Fruit fly (Drosophila melanogaster): ENCODE data around the gene Ilp8.
A peak's percentile ranks its signal among the peaks of the same experiment; 100 is the strongest.

Gene Ilp8

DNA sequence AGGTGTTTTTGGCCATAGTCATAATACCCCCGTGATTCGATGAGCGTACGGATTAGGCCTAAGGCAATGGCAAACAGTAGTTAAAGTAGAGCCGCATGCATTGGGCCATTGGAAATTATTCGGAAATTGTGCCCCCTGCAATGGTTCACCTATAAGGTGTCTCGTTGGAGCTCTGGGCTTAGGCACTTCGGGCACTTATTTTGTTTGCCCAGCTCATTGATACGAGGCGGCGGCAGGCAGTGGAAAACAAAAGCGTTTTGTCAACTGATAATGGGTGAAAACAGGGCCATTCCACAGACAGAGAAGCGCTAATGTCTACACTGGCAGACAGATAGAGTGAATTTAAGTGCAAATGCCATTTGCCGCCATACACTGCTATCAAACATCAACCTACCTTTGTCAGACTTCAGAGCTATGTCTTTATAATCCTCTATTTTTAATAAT, 25.6 kb downstream of the Ilp8 start (continued):
- no peak for TF ChIP-seq CG14965 (GFP tag; optimal IDR thresholded peaks at IDR 0.05; ENCODE audit: borderline replicate concordance)
- TF ChIP-seq CG12071 (GFP tag; optimal IDR thresholded peaks at IDR 0.05), result peak; percentile 34
- no peak for TF ChIP-seq Kr (GFP tag; optimal IDR thresholded peaks at IDR 0.05)
- no peak for TF ChIP-seq CG31365 (tag; optimal IDR thresholded peaks at IDR 0.05)
- TF ChIP-seq psq (GFP tag; optimal IDR thresholded peaks at IDR 0.05), result no peak
- TF ChIP-seq CG12299 (tag; optimal IDR thresholded peaks at IDR 0.05), result no peak
- no peak for TF ChIP-seq CG33557 (GFP tag; optimal IDR thresholded peaks at IDR 0.05)
- TF ChIP-seq gcm2 (GFP tag; optimal IDR thresholded peaks at IDR 0.05), result no peak
- TF ChIP-seq CG31388 (GFP tag; optimal IDR thresholded peaks at IDR 0.05), result no peak
- peak; percentile 41; the same call in 1 of the 2 replicates for TF ChIP-seq CG32532 (GFP tag; IDR thresholded peaks at IDR 0.05)
- TF ChIP-seq CG7987 (GFP tag; optimal IDR thresholded peaks at IDR 0.05), result peak; percentile 40
- no peak for TF ChIP-seq fd102C (GFP tag; optimal IDR thresholded peaks at IDR 0.05)
- no peak for TF ChIP-seq lov (optimal IDR thresholded peaks at IDR 0.05)
- no peak for TF ChIP-seq lov (GFP tag; IDR thresholded peaks at IDR 0.05)
- 0 out of 3 replicates have a peak, but pooled peaks have one; percentile 46 for TF ChIP-seq Dbx (GFP tag; IDR thresholded peaks at IDR 0.05)
- no peak for TF ChIP-seq Dad (GFP tag; optimal IDR thresholded peaks at IDR 0.05)
- TF ChIP-seq Opbp (GFP tag; IDR thresholded peaks at IDR 0.05; ENCODE audit: partially characterized antibody), result no peak
- TF ChIP-seq CG31224 (GFP tag; IDR thresholded peaks at IDR 0.05), result no peak
- peak; percentile 28; the same call in 1 of the 3 replicates for TF ChIP-seq CG11456 (GFP tag; IDR thresholded peaks at IDR 0.05)
- 0 out of 2 replicates have a peak, but pooled peaks have one; percentile 25 for TF ChIP-seq cas (GFP tag; IDR thresholded peaks at IDR 0.05)
- no peak for TF ChIP-seq D (optimal IDR thresholded peaks at IDR 0.05)
- no peak for TF ChIP-seq D (GFP tag; optimal IDR thresholded peaks at IDR 0.05)
- no peak for TF ChIP-seq Optix (GFP tag; IDR thresholded peaks at IDR 0.05)
- TF ChIP-seq CG7928 (GFP tag; optimal IDR thresholded peaks at IDR 0.05), result peak; percentile 14
- TF ChIP-seq CG2875 (GFP tag; optimal IDR thresholded peaks at IDR 0.05), result no peak
- no peak for TF ChIP-seq CG17802 (tag; optimal IDR thresholded peaks at IDR 0.05)
- TF ChIP-seq CG1529 (GFP tag; optimal IDR thresholded peaks at IDR 0.05), result no peak
- no peak for TF ChIP-seq CG12942 (GFP tag; optimal IDR thresholded peaks at IDR 0.05)
- no peak for TF ChIP-seq knrl (GFP tag; IDR thresholded peaks at IDR 0.05; ENCODE audit: partially characterized antibody)
- no peak for TF ChIP-seq Rx (GFP tag; IDR thresholded peaks at IDR 0.05)
- no peak for TF ChIP-seq CG12236 (GFP tag; optimal IDR thresholded peaks at IDR 0.05)
- 0 out of 2 replicates have a peak, but pooled peaks have one; percentile 11 for TF ChIP-seq ssp (GFP tag; IDR thresholded peaks at IDR 0.05)
- TF ChIP-seq CG10979 (tag; optimal IDR thresholded peaks at IDR 0.05), result no peak
- no peak for TF ChIP-seq vnd (GFP tag; IDR thresholded peaks at IDR 0.05; ENCODE audit: partially characterized antibody)
- no peak for TF ChIP-seq sim (GFP tag; IDR thresholded peaks at IDR 0.05)
- TF ChIP-seq klu (GFP tag; IDR thresholded peaks at IDR 0.05), result no peak
- no peak for TF ChIP-seq CG10462 (GFP tag; optimal IDR thresholded peaks at IDR 0.05)
- TF ChIP-seq CG14667 (GFP tag; IDR thresholded peaks at IDR 0.05), result no peak
- TF ChIP-seq mirr (GFP tag; optimal IDR thresholded peaks at IDR 0.05), result peak; percentile 66
- no peak for TF ChIP-seq CG3407 (GFP tag; optimal IDR thresholded peaks at IDR 0.05)
- peak; percentile 22 for TF ChIP-seq Abd-B (GFP tag; optimal IDR thresholded peaks at IDR 0.05)
- peak in 1 of 2 experiments; percentile 8 for TF ChIP-seq Pdp1 (GFP tag; optimal IDR thresholded peaks at IDR 0.05)
- no peak for TF ChIP-seq Mes4 (GFP tag; optimal IDR thresholded peaks at IDR 0.05)
- no peak for TF ChIP-seq CG4820 (GFP tag; optimal IDR thresholded peaks at IDR 0.05)
- TF ChIP-seq ems (GFP tag; optimal IDR thresholded peaks at IDR 0.05), result no peak
- no peak; the same call in 1 of the 2 replicates for TF ChIP-seq chm (GFP tag; IDR thresholded peaks at IDR 0.05)
- no peak for TF ChIP-seq CG17385 (GFP tag; optimal IDR thresholded peaks at IDR 0.05)
- no peak for TF ChIP-seq HLH3B (GFP tag; IDR thresholded peaks at IDR 0.05)
- TF ChIP-seq her (GFP tag; optimal IDR thresholded peaks at IDR 0.05), result no peak
- TF ChIP-seq tap (tag; optimal IDR thresholded peaks at IDR 0.05), result no peak
- no peak for TF ChIP-seq Dref (GFP tag; IDR thresholded peaks at IDR 0.05)
- TF ChIP-seq Usf (GFP tag; optimal IDR thresholded peaks at IDR 0.05), result no peak
